Worm (Caenorhabditis elegans) whole organism, young adult: ENCODE measurements around the gene letm-1.

Source experiments
- C17E4.6 ChIP-seq: fragments of 200-800 bp; sonication (Bioruptor generic); IDR thresholded peaks from 2 replicates; pipeline ENCODE4 v1.3.6; 2022; ENCODE audit warnings: missing genetic modification reagents, missing genetic modification characterization, missing compliant biosample characterization
- D2030.7 ChIP-seq: fragments of 200-800 bp; sonication (Bioruptor generic); IDR thresholded peaks from 2 replicates; pipeline ENCODE4 v1.3.6; 2022; ENCODE audit warnings: missing genetic modification reagents, missing genetic modification characterization, missing compliant biosample characterization
- F23B12.7 ChIP-seq: sonication (generic microtip); optimal IDR thresholded peaks from 2 replicates; lab custom pipeline; 2017; ENCODE audit warnings: missing genetic modification characterization, mild to moderate bottlenecking, missing compliant biosample characterization, antibody characterized with exemption, moderate library complexity; ENCODE audit not compliant: insufficient read depth
- F33H1.4 ChIP-seq: fragments of 200-800 bp; sonication (Bioruptor generic); IDR thresholded peaks from 2 replicates; pipeline ENCODE4 v1.3.6; 2022; ENCODE audit warnings: missing genetic modification reagents, missing genetic modification characterization, missing compliant biosample characterization
- F49E8.2 ChIP-seq: sonication (generic microtip); optimal IDR thresholded peaks from 3 replicates; lab custom pipeline; 2017; ENCODE audit warnings: missing genetic modification characterization, mild to moderate bottlenecking, missing compliant biosample characterization, antibody characterized with exemption, moderate library complexity; ENCODE audit not compliant: insufficient read depth
- K12H6.12 ChIP-seq: fragments of 200-800 bp; sonication (Bioruptor generic); optimal IDR thresholded peaks from 2 replicates; lab custom pipeline; 2018; ENCODE audit warnings: mild to moderate bottlenecking, missing genetic modification characterization, missing compliant biosample characterization
- T07F8.4 ChIP-seq: sonication (generic microtip); optimal IDR thresholded peaks from 2 replicates; lab custom pipeline; 2016; ENCODE audit warnings: mild to moderate bottlenecking, missing genetic modification characterization, moderate library complexity, missing compliant biosample characterization
- Y53G8AR.9 ChIP-seq: fragments of 200-800 bp; sonication (Bioruptor generic); conservative IDR thresholded peaks from 2 replicates; pipeline ENCODE4 v1.3.6; 2022; ENCODE audit warnings: missing genetic modification reagents, missing genetic modification characterization, missing compliant biosample characterization
- ama-1 ChIP-seq, 3 experiments: fragments of 150-350 bp in 1 of 3; sonication (generic microtip) in 2 of 3; optimal IDR thresholded peaks; 2 replicates each; lab custom pipeline; 2014 to 2018; ENCODE audit warnings: missing biosample characterization in 2 of 3, missing genetic modification characterization in 2 of 3, missing genetic modification reagents in 2 of 3
- attf-5 ChIP-seq: fragments of 200-800 bp; sonication (Bioruptor generic); optimal IDR thresholded peaks from 2 replicates; lab custom pipeline; 2018; ENCODE audit warnings: mild to moderate bottlenecking, missing genetic modification characterization, missing compliant biosample characterization
- bed-2 ChIP-seq: fragments of 200-800 bp; sonication (Bioruptor generic); IDR thresholded peaks from 2 replicates; pipeline ENCODE4 v1.3.6; 2022; ENCODE audit warnings: missing genetic modification reagents, missing genetic modification characterization, missing compliant biosample characterization
- cebp-2 ChIP-seq: fragments of 200-800 bp; sonication (Bioruptor generic); IDR thresholded peaks from 2 replicates; pipeline ENCODE4 v1.3.6; 2022; ENCODE audit warnings: missing genetic modification characterization, missing compliant biosample characterization
- ceh-100 ChIP-seq: fragments of 200-800 bp; sonication (Bioruptor generic); IDR thresholded peaks from 2 replicates; pipeline ENCODE4 v1.3.6; 2022; ENCODE audit warnings: missing genetic modification reagents, missing genetic modification characterization, missing compliant biosample characterization
- ceh-27 ChIP-seq: fragments of 200-800 bp; sonication (Bioruptor generic); optimal IDR thresholded peaks from 2 replicates; lab custom pipeline; 2018; ENCODE audit warnings: mild to moderate bottlenecking, missing genetic modification characterization, moderate library complexity, missing compliant biosample characterization
- ceh-40 ChIP-seq: fragments of 200-800 bp; sonication (Bioruptor generic); IDR thresholded peaks from 2 replicates; pipeline ENCODE4 v1.3.6; 2022; ENCODE audit warnings: missing genetic modification characterization, missing compliant biosample characterization
- ceh-58 ChIP-seq: fragments of 200-800 bp; sonication (Bioruptor generic); IDR thresholded peaks from 2 replicates; pipeline ENCODE4 v1.3.6; 2022; ENCODE audit warnings: missing genetic modification characterization, missing compliant biosample characterization
- ceh-91 ChIP-seq: fragments of 200-800 bp; sonication (Bioruptor generic); IDR thresholded peaks from 2 replicates; pipeline ENCODE4 v1.3.6; 2022; ENCODE audit warnings: missing genetic modification reagents, missing genetic modification characterization, missing compliant biosample characterization
- die-1 ChIP-seq: sonication (generic microtip); optimal IDR thresholded peaks from 2 replicates; lab custom pipeline; 2016; ENCODE audit warnings: missing genotype, mild to moderate bottlenecking, missing genetic modification characterization, missing compliant biosample characterization
- dpff-1 ChIP-seq: sonication (generic microtip); optimal IDR thresholded peaks from 2 replicates; lab custom pipeline; 2017; ENCODE audit warnings: mild to moderate bottlenecking, missing genetic modification characterization, missing compliant biosample characterization
- efl-1 ChIP-seq: fragments of 150-350 bp; optimal IDR thresholded peaks from 2 replicates; lab custom pipeline; 2014; ENCODE audit warnings: missing biosample characterization, missing genetic modification reagents, missing genetic modification characterization
- ekl-4 ChIP-seq: fragments of 200-800 bp; sonication (Bioruptor generic); IDR thresholded peaks from 2 replicates; pipeline ENCODE4 v1.3.6; 2022; ENCODE audit warnings: missing genetic modification reagents, missing genetic modification characterization, missing compliant biosample characterization
- hlh-26 ChIP-seq: fragments of 200-800 bp; sonication (Bioruptor generic); conservative IDR thresholded peaks from 2 replicates; pipeline ENCODE4 v1.3.6; 2022; ENCODE audit warnings: missing genetic modification reagents, missing genetic modification characterization, missing compliant biosample characterization
- hmg-1.2 ChIP-seq: fragments of 200-800 bp; sonication (Bioruptor generic); IDR thresholded peaks from 2 replicates; pipeline ENCODE4 v1.3.6; 2022; ENCODE audit warnings: missing genetic modification reagents, missing genetic modification characterization, missing compliant biosample characterization
- hrde-1 ChIP-seq: sonication (generic microtip); optimal IDR thresholded peaks from 2 replicates; lab custom pipeline; 2016; ENCODE audit warnings: missing genetic modification characterization, mild to moderate bottlenecking, missing compliant biosample characterization, moderate library complexity, missing genotype, missing genetic modification reagents, borderline replicate concordance
- hsf-1 ChIP-seq: fragments of 200-800 bp; sonication (Bioruptor generic); IDR thresholded peaks from 2 replicates; pipeline ENCODE4 v1.3.6; 2022; ENCODE audit warnings: missing genetic modification reagents, missing genetic modification characterization, missing compliant biosample characterization
- lin-40 ChIP-seq: sonication (generic microtip); optimal IDR thresholded peaks from 2 replicates; lab custom pipeline; 2016; ENCODE audit warnings: missing genetic modification characterization, mild to moderate bottlenecking, missing compliant biosample characterization, missing genotype, missing genetic modification reagents
- lin-54 ChIP-seq: fragments of 200-800 bp; sonication (Bioruptor generic); optimal IDR thresholded peaks from 2 replicates; lab custom pipeline; 2018; ENCODE audit warnings: mild to moderate bottlenecking, missing genetic modification characterization, missing compliant biosample characterization
- lir-1 ChIP-seq: fragments of 200-800 bp; sonication (Bioruptor generic); conservative IDR thresholded peaks from 2 replicates; pipeline ENCODE4 v1.3.6; 2022; ENCODE audit warnings: missing genetic modification reagents, missing genetic modification characterization, missing compliant biosample characterization
- lsl-1 ChIP-seq: fragments of 200-800 bp; sonication (Bioruptor generic); optimal IDR thresholded peaks from 2 replicates; lab custom pipeline; 2018; ENCODE audit warnings: mild to moderate bottlenecking, missing genetic modification characterization, moderate library complexity, missing compliant biosample characterization
- madf-3 ChIP-seq: fragments of 200-800 bp; sonication (Bioruptor generic); IDR thresholded peaks from 2 replicates; pipeline ENCODE4 v1.3.6; 2022; ENCODE audit warnings: missing genetic modification reagents, missing genetic modification characterization, missing compliant biosample characterization
- madf-6 ChIP-seq: fragments of 200-800 bp; sonication (Bioruptor generic); IDR thresholded peaks from 2 replicates; pipeline ENCODE4 v1.3.6; 2022; ENCODE audit warnings: missing genetic modification reagents, missing genetic modification characterization, missing compliant biosample characterization
- madf-8 ChIP-seq: fragments of 200-800 bp; sonication (Bioruptor generic); conservative IDR thresholded peaks from 2 replicates; pipeline ENCODE4 v1.3.6; 2022; ENCODE audit warnings: missing genetic modification reagents, missing genetic modification characterization, missing compliant biosample characterization
- mcd-1 ChIP-seq: fragments of 200-800 bp; sonication (Bioruptor generic); IDR thresholded peaks from 2 replicates; pipeline ENCODE4 v1.3.6; 2022; ENCODE audit warnings: missing genetic modification reagents, missing genetic modification characterization, missing compliant biosample characterization
- mel-28 ChIP-seq: sonication (generic microtip); optimal IDR thresholded peaks from 2 replicates; lab custom pipeline; 2016; ENCODE audit warnings: borderline replicate concordance, mild to moderate bottlenecking, missing genetic modification characterization, missing compliant biosample characterization
- nhr-179 ChIP-seq: sonication (generic microtip); optimal IDR thresholded peaks from 2 replicates; lab custom pipeline; 2016; ENCODE audit warnings: mild to moderate bottlenecking, missing genetic modification characterization, missing compliant biosample characterization
- pbrm-1 ChIP-seq: fragments of 200-800 bp; sonication (Bioruptor generic); IDR thresholded peaks from 2 replicates; pipeline ENCODE4 v1.3.6; 2022; ENCODE audit warnings: missing genetic modification reagents, missing genetic modification characterization, missing compliant biosample characterization
- rcor-1 ChIP-seq: fragments of 200-800 bp; sonication (Bioruptor generic); IDR thresholded peaks from 2 replicates; pipeline ENCODE4 v1.3.6; 2022; ENCODE audit warnings: missing genetic modification reagents, missing genetic modification characterization, missing compliant biosample characterization
- rec-8 ChIP-seq, 2 experiments: sonication (generic microtip); optimal IDR thresholded peaks; 2 replicates each; lab custom pipeline; 2016; ENCODE audit warnings: mild to moderate bottlenecking in 2 of 2, missing genetic modification characterization in 2 of 2, missing genetic modification reagents in 2 of 2, missing genotype in 2 of 2, missing biosample characterization in 1 of 2, missing compliant biosample characterization in 1 of 2, moderate library complexity in 1 of 2
- tbp1 ChIP-seq: fragments of 200-800 bp; sonication (Bioruptor generic); optimal IDR thresholded peaks from 2 replicates; lab custom pipeline; 2018; ENCODE audit warnings: mild to moderate bottlenecking, missing genetic modification characterization, missing compliant biosample characterization
- tlf-1 ChIP-seq: fragments of 200-800 bp; sonication (Bioruptor generic); optimal IDR thresholded peaks from 2 replicates; lab custom pipeline; 2018; ENCODE audit warnings: mild to moderate bottlenecking, missing genetic modification characterization, missing compliant biosample characterization
- xnd-1 ChIP-seq: sonication (generic microtip); optimal IDR thresholded peaks from 2 replicates; lab custom pipeline; 2016; ENCODE audit warnings: missing genotype, missing genetic modification reagents, missing genetic modification characterization, missing compliant biosample characterization
- ztf-18 ChIP-seq: sonication (generic microtip); optimal IDR thresholded peaks from 2 replicates; lab custom pipeline; 2016; ENCODE audit warnings: missing genotype, mild to moderate bottlenecking, missing genetic modification characterization, missing compliant biosample characterization
- ztf-6 ChIP-seq: fragments of 200-800 bp; sonication (Bioruptor generic); IDR thresholded peaks from 2 replicates; pipeline ENCODE4 v1.3.6; 2022; ENCODE audit warnings: missing genetic modification reagents, missing genetic modification characterization, missing compliant biosample characterization

The letm-1 gene

ce11 chrV:13669170-13669569, 8.1 kb downstream of the letm-1 start (continued):
- peak; percentile 23 for TF ChIP-seq xnd-1 (tag; lab: Kevin White, UChicago)
- TF ChIP-seq Y53G8AR.9 (GFP tag; lab: Robert Waterston, UW), result peak; percentile 75; the same call in 1 of the 2 replicates
- TF ChIP-seq attf-5, result no peak
- TF ChIP-seq ztf-18 (tag; lab: Kevin White, UChicago), result peak; percentile 24
- peak; percentile 21 for TF ChIP-seq die-1 (tag; lab: Kevin White, UChicago)
- TF ChIP-seq hrde-1, result peak; percentile 87
- TF ChIP-seq madf-6 (GFP tag; lab: Robert Waterston, UW), result peak; percentile 72
- TF ChIP-seq, all 124 proteins: peak for 40

ce11 chrV:13671911-13672639, 11.0 kb downstream of the letm-1 start, which contains the start of the genes mip-2 and F58G11.4:
mip-2 (minus strand) TSS chrV:13671958.
F58G11.4 (plus strand) TSS chrV:13672589.
- no peak for TF ChIP-seq ama-1 (optimal IDR thresholded peaks at IDR 0.05; lab: Kevin White, UChicago)
- TF ChIP-seq ama-1 (GFP tag; optimal IDR thresholded peaks at IDR 0.05; lab: Kevin White, UChicago), result no peak
- TF ChIP-seq ceh-91, result peak; percentile 81
- TF ChIP-seq rcor-1 (GFP tag; lab: Robert Waterston, UW), result peak; percentile 9; the same call in 1 of the 2 replicates
- TF ChIP-seq ceh-100, result 0 out of 2 replicates have a peak, but pooled peaks have one; percentile 21
- TF ChIP-seq pbrm-1 (GFP tag; lab: Robert Waterston, UW), result peak; percentile 55; the same call in 1 of the 2 replicates
- peak; percentile 3 for TF ChIP-seq tbp1 (GFP tag; lab: Kevin White, UChicago)
- no peak for TF ChIP-seq lir-1 (GFP tag; lab: Robert Waterston, UW)
- peak; percentile 32 for TF ChIP-seq lin-54 (GFP tag; lab: Kevin White, UChicago)
- no peak for TF ChIP-seq hrde-1
- TF ChIP-seq hmg-1.2, result peak; percentile 15; the same call in 1 of the 2 replicates
- peak; percentile 37 for TF ChIP-seq efl-1 (GFP tag; lab: Kevin White, UChicago)
- peak; percentile 90 for TF ChIP-seq lsl-1 (GFP tag; lab: Kevin White, UChicago)
- TF ChIP-seq D2030.7 (GFP tag; lab: Robert Waterston, UW), result peak; percentile 43
- no peak for TF ChIP-seq F49E8.2 (tag; lab: Kevin White, UChicago)
- peak; percentile 94 for TF ChIP-seq madf-6 (GFP tag; lab: Robert Waterston, UW)
- peak; percentile 93 for TF ChIP-seq madf-8 (GFP tag; lab: Robert Waterston, UW)
- peak; percentile 58 for TF ChIP-seq xnd-1 (tag; lab: Kevin White, UChicago)
- peak; percentile 73 for TF ChIP-seq ztf-18 (tag; lab: Kevin White, UChicago)
- 0 out of 2 replicates have a peak, but pooled peaks have one; percentile 25 for TF ChIP-seq mcd-1 (GFP tag; lab: Robert Waterston, UW)
- TF ChIP-seq tlf-1, result no peak
- peak; percentile 43 for TF ChIP-seq F33H1.4 (GFP tag; lab: Robert Waterston, UW)
- no peak for TF ChIP-seq K12H6.12
- peak; percentile 96 for TF ChIP-seq hsf-1 (GFP tag; lab: Robert Waterston, UW)
- no peak for TF ChIP-seq madf-3

- TF ChIP-seq ceh-40 (GFP tag; lab: Robert Waterston, UW) (no peak), bed-2 (GFP tag; lab: Robert Waterston, UW) (no peak), rec-8 (tag; optimal IDR thresholded peaks at IDR 0.05; lab: Kevin White, UChicago) (peak in 1 of 2 experiments; percentile 3), F23B12.7 (peak; percentile 61), pbrm-1 (GFP tag; lab: Robert Waterston, UW) (peak; percentile 59; the same call in 1 of the 2 replicates), ceh-100 (peak; percentile 79), C17E4.6 (GFP tag; lab: Robert Waterston, UW) (no peak), ceh-27 (GFP tag; lab: Kevin White, UChicago) (peak; percentile 35), nhr-179 (no peak), ztf-6 (no peak), cebp-2 (GFP tag; lab: Robert Waterston, UW) (no peak), mel-28 (no peak), ekl-4 (peak; percentile 84), ceh-58 (no peak), hlh-26 (GFP tag; lab: Robert Waterston, UW) (no peak), dpff-1 (tag; lab: Kevin White, UChicago) (no peak), T07F8.4 (tag; lab: Kevin White, UChicago) (no peak), lin-40 (tag; lab: Kevin White, UChicago) (peak; percentile 85), rcor-1 (GFP tag; lab: Robert Waterston, UW) (peak; percentile 89)
Measured at ce11 chrV:13678542-13678941, 17.5 kb downstream of the letm-1 start, which contains the start of the genes tag-65 and ccz-1. tag-65 (minus strand) TSS chrV:13678587. ccz-1 (plus strand) TSS chrV:13678875.
